Fruit fly (Drosophila melanogaster) whole organism, pupa: ENCODE measurements around the gene CG31743.

Experiments
- CG10348 ChIP-seq: fragments of 200-800 bp; sonication (Bioruptor generic); IDR thresholded peaks from 2 replicates; pipeline ENCODE4 v1.3.6; 2022; ENCODE audit warnings: missing biosample characterization, missing genetic modification characterization
- CG12605 ChIP-seq: fragments of 200-800 bp; sonication (Bioruptor generic); IDR thresholded peaks from 2 replicates; pipeline ENCODE4 v1.3.6; 2022; ENCODE audit warnings: missing biosample characterization, missing genetic modification characterization
- CG13204 ChIP-seq: fragments of 200-800 bp; sonication (Bioruptor generic); optimal IDR thresholded peaks from 2 replicates; lab custom pipeline; 2018; ENCODE audit warnings: missing biosample characterization, mild to moderate bottlenecking, missing genetic modification characterization, moderate library complexity
- CG14655 ChIP-seq: fragments of 200-800 bp; sonication (Bioruptor generic); optimal IDR thresholded peaks from 3 replicates; lab custom pipeline; 2017; ENCODE audit warnings: mild to moderate bottlenecking, missing biosample characterization, missing genetic modification reagents, missing genetic modification characterization
- CG15710 ChIP-seq: fragments of 200-800 bp; sonication (Bioruptor generic); optimal IDR thresholded peaks from 2 replicates; lab custom pipeline; 2018; ENCODE audit warnings: missing biosample characterization, mild to moderate bottlenecking, missing genetic modification characterization, moderate library complexity
- CG17806 ChIP-seq: fragments of 200-800 bp; sonication (Bioruptor generic); optimal IDR thresholded peaks from 2 replicates; lab custom pipeline; 2018; ENCODE audit warnings: missing biosample characterization, mild to moderate bottlenecking, missing genetic modification characterization, moderate library complexity
- CG32121 ChIP-seq: fragments of 200-800 bp; sonication (Bioruptor generic); IDR thresholded peaks from 2 replicates; pipeline ENCODE4 v1.3.6; 2022; ENCODE audit warnings: missing biosample characterization, missing genetic modification characterization
- CG34367 ChIP-seq: fragments of 200-800 bp; sonication (Bioruptor generic); optimal IDR thresholded peaks from 2 replicates; lab custom pipeline; 2018; ENCODE audit warnings: missing biosample characterization, mild to moderate bottlenecking, missing genetic modification characterization
- CG4496 ChIP-seq: fragments of 200-800 bp; sonication (Bioruptor generic); IDR thresholded peaks from 3 replicates; pipeline ENCODE4 v1.3.6; 2022; ENCODE audit warnings: missing biosample characterization, missing genetic modification characterization
- CG8159 ChIP-seq: fragments of 200-800 bp; sonication (Bioruptor generic); optimal IDR thresholded peaks from 3 replicates; lab custom pipeline; 2018; ENCODE audit warnings: missing biosample characterization, mild to moderate bottlenecking, missing genetic modification characterization, moderate library complexity
- CG8301 ChIP-seq: fragments of 200-800 bp; sonication (Bioruptor generic); optimal IDR thresholded peaks from 2 replicates; lab custom pipeline; 2018; ENCODE audit warnings: missing biosample characterization, mild to moderate bottlenecking, missing genetic modification characterization
- CG9948 ChIP-seq: fragments of 200-800 bp; sonication (Bioruptor generic); optimal IDR thresholded peaks from 2 replicates; lab custom pipeline; 2018; ENCODE audit warnings: missing biosample characterization, mild to moderate bottlenecking, missing genetic modification characterization, moderate library complexity
- D1 ChIP-seq: fragments of 200-800 bp; sonication (Bioruptor generic); optimal IDR thresholded peaks from 2 replicates; lab custom pipeline; 2018; ENCODE audit warnings: missing biosample characterization, mild to moderate bottlenecking, missing genetic modification characterization, moderate library complexity
- EcR ChIP-seq: fragments of 200-800 bp; sonication (Bioruptor generic); optimal IDR thresholded peaks from 3 replicates; lab custom pipeline; 2019; ENCODE audit warnings: missing biosample characterization, missing genetic modification characterization, mild to moderate bottlenecking, moderate library complexity, missing genetic modification reagents
- Ets98B ChIP-seq: fragments of 200-800 bp; sonication (Bioruptor generic); IDR thresholded peaks from 2 replicates; pipeline ENCODE4 v1.3.6; 2022; ENCODE audit warnings: missing biosample characterization, missing genetic modification characterization
- Pif1A ChIP-seq: fragments of 200-800 bp; sonication (Bioruptor generic); optimal IDR thresholded peaks from 3 replicates; lab custom pipeline; 2016; ENCODE audit warnings: missing biosample characterization, missing genetic modification characterization
- Pif1B ChIP-seq: fragments of 200-800 bp; sonication (Bioruptor generic); optimal IDR thresholded peaks from 3 replicates; lab custom pipeline; 2016; ENCODE audit warnings: missing biosample characterization, missing genetic modification characterization
- Snoo ChIP-seq: fragments of 200-800 bp; sonication (Bioruptor generic); optimal IDR thresholded peaks from 3 replicates; lab custom pipeline; 2017; ENCODE audit warnings: missing biosample characterization, mild to moderate bottlenecking, missing genetic modification characterization, inconsistent platforms
- fd96Ca ChIP-seq: fragments of 200-800 bp; sonication (Bioruptor generic); IDR thresholded peaks from 3 replicates; pipeline ENCODE4 v1.3.6; 2022; ENCODE audit warnings: missing biosample characterization, missing genetic modification characterization
- gl ChIP-seq: fragments of 200-800 bp; sonication (Bioruptor generic); optimal IDR thresholded peaks from 2 replicates; lab custom pipeline; 2018; ENCODE audit warnings: missing biosample characterization, mild to moderate bottlenecking, missing genetic modification characterization
- rn ChIP-seq: fragments of 200-800 bp; sonication (Bioruptor generic); IDR thresholded peaks from 2 replicates; pipeline ENCODE4 v1.3.6; 2022; ENCODE audit warnings: missing biosample characterization, missing genetic modification characterization

Gene CG31743

DNA sequence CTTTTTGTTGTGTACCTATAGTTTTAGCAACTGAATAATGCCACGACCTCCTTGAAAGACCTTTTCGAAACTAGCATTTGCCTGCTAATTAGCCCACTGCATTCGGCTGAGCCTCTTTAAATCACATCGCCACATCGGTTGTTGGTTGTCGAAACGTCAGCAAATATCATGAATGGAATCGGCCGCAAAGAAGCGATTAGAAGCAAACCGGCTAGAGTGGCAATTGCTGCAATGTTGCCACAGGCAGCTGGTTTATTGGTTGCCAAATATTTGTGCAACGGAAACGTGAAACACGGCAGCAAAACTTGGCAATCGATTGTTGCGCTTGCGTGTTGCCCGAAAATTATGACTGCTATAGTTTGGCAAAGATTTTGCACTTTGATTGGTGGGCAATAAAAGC lies 34.1 kb upstream of the CG31743 start:
- TF ChIP-seq CG14655 (GFP tag; lab: Kevin White, UChicago) (no peak), Ets98B (no peak), CG9948 (no peak), CG15710 (tag; lab: Kevin White, UChicago) (no peak), CG8159 (no peak), Pif1A (no peak), Pif1B (GFP tag; lab: Kevin White, UChicago) (no peak), rn (no peak), CG10348 (GFP tag; lab: Robert Waterston, UW) (no peak), gl (tag; lab: Kevin White, UChicago) (no peak)

DNA sequence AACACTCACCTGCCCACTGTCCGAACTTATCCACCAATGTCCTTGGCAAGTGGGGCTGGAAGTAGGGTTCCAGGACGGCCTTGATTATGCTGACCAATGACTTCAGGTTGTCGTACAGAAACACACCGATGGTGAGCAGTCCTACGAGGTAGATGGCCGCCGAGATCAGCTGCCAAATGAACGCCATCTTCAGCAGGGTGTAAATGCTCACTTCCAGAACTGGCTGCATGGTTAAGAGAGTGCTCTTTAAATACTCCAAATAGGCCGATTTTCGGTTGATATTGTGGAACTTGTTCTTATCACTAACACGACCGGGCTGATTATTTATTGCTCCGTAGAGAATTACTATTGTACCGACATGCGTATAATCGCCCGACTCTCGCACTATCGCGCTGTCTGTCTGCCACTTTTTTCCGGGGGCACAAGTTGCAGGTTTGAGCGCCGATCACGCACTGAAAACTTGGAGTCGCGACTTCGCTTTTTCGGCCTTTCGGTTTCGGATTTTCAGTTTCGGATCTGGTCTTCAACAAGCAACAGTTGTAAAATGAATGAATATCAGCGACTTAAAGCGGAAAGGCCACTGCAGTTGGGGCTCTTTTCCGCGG lies 32.5 kb upstream of the CG31743 start:
- TF ChIP-seq CG4496 (GFP tag; lab: Robert Waterston, UW) (no peak), EcR (GFP tag; lab: Kevin White, UChicago) (peak; percentile 61)

DNA sequence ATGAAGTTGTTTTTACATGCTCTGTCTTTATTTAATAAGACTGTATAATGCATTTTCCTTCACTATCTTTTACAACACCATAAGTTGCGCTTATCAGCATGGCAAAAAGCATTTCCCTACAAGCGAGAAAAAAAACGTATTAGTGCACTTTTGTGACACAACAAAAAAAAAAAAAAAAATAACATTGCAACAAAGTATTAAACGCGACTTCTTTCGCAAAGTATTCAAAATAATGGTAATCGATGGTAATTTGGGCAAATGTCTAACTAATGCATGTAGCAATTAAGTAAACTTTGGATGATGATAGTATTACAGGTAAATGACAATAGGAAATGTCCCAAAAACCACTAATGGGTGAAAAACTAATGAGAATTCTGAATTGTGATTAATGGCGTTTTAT lies 31.4 kb upstream of the CG31743 start:
- TF ChIP-seq CG17806 (tag; lab: Kevin White, UChicago) (no peak), Ets98B (no peak), D1 (tag; lab: Kevin White, UChicago) (no peak)

DNA sequence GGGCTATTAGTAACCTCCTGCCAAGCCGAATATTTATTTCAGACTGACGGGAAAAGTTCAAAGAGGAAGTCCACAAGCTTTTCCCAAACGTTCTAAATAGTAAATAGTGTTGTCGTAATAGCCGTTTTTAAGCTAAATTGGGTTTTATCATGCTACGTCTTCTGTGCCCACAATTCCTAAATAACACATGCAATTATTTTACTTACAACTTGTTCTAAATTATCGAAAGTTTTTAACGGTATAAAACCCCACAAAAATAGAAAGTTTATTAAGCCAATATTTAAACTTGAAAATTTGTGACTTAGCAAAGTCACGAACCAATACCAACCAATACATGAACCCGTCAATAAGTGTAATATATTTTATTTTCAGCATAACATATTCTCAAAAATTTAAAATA lies 30.6 kb upstream of the CG31743 start, which contains the start of gene CG13284:
Gene CG13284, minus strand, starts transcription at position 47 of the 400 bp plus-strand sequence.
- TF ChIP-seq CG4496 (GFP tag; lab: Robert Waterston, UW), result no peak
- no peak for TF ChIP-seq Snoo
- no peak for TF ChIP-seq rn
- TF ChIP-seq fd96Ca, result no peak
- TF ChIP-seq CG9948, result no peak
- no peak for TF ChIP-seq EcR (GFP tag; lab: Kevin White, UChicago)
- no peak for TF ChIP-seq CG15710 (tag; lab: Kevin White, UChicago)
- no peak for TF ChIP-seq gl (tag; lab: Kevin White, UChicago)
- no peak for TF ChIP-seq CG8301
- TF ChIP-seq CG13204, result no peak

DNA sequence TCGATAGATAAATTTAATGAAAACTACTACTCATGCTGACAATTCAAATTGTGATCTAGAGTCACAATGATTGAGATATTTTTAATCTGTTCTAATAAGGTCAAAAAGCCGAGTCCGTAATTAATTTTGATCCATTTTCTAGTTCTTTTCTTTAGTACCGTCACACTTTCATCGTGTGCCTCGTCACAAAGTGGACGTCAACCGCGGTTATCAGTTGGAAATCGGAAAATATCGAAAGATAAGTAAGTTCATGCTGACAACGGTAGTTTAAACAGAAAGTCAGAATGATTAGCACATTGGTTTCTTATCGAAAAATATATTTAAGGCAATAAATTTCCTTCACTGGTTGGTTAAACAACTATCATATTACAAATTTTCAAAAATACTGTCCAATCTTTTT lies 28.9 kb upstream of the CG31743 start:
- TF ChIP-seq CG32121 (GFP tag; lab: Robert Waterston, UW), result no peak
- TF ChIP-seq CG14655 (GFP tag; lab: Kevin White, UChicago), result no peak

DNA sequence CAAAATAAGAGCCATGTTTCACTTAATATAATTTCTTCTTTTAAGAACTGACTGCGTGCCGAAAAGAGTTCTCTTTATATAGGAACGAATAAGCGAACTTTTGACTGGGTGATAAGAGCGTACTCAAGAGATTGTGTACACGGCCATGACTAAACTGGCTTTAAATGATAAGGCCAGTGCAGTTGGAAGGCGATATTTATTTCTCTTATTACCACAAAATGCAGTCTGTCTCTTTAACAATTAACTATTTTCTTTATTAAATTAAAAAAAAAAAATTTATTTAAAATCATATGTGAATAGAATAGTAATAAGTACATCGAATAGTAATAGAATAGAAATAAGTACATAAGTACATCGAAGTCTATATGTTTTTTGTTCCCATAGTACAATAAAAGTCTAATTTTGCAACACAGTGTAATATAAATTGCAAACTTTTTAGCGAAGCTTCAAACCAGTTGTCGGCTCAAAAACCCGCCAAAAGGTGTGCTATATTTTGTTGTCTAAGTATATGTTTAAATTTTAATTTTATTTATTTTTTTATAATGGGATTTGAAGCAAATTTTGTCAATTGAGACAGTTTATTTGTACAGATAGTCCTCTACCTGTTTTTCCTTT lies 26.9 kb upstream of the CG31743 start, which contains the start of gene CG31810:
Gene CG31810, minus strand, starts transcription at position 51 of the 615 bp plus-strand sequence.
- TF ChIP-seq D1 (tag; lab: Kevin White, UChicago), result peak; percentile 55
- no peak for TF ChIP-seq CG8301
- TF ChIP-seq CG32121 (GFP tag; lab: Robert Waterston, UW), result 0 out of 2 replicates have a peak, but pooled peaks have one; percentile 17
- no peak for TF ChIP-seq CG10348 (GFP tag; lab: Robert Waterston, UW)

DNA sequence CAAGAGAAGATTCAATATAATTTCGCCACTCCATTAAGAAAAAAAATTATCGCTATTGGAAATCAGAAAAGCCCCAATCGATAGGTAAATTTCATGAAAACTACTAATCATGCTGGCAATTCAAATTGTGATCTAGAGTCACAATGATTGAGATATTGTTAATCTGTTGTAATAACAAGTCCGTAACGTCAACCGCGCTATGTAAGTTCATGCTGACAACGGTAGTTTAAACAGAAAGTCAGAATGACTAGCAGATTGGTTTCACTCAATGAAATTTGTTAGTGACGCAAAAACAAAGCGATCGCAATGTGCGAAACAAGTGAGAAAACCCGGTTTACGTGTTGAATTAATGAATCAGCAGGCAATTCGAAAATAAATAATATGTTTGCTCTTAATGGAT lies 22.2 kb upstream of the CG31743 start:
- TF ChIP-seq Snoo, result no peak
- no peak for TF ChIP-seq CG9948
- TF ChIP-seq CG12605, result no peak
- no peak for TF ChIP-seq Pif1A

DNA sequence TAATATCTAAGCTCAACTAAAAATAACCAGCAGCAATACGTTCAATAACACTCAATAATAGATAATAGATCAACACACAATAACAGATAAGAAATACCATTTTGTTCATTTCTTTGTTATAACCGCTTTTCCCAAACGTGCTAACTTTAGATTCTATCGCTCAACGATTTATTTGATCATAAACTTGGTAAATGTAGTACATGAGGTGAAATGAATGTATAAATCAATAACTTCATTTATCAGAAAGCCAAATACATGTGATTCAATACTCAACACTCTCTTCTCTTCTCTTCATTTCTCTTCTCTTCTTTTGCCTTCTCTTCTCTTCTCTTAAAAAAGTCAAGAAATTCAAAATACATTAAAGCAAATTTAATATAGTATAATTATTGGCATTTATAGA lies 21.7 kb upstream of the CG31743 start:
- no peak for TF ChIP-seq CG15710 (tag; lab: Kevin White, UChicago)
- TF ChIP-seq CG9948, result no peak
- no peak for TF ChIP-seq Ets98B
- no peak for TF ChIP-seq CG14655 (GFP tag; lab: Kevin White, UChicago)
- no peak for TF ChIP-seq CG17806 (tag; lab: Kevin White, UChicago)
- no peak for TF ChIP-seq D1 (tag; lab: Kevin White, UChicago)
- TF ChIP-seq fd96Ca, result no peak
- no peak for TF ChIP-seq Pif1A
- no peak for TF ChIP-seq gl (tag; lab: Kevin White, UChicago)
- no peak for TF ChIP-seq CG34367 (tag; lab: Kevin White, UChicago)
- no peak for TF ChIP-seq CG32121 (GFP tag; lab: Robert Waterston, UW)
- no peak for TF ChIP-seq CG12605
- no peak for TF ChIP-seq CG8301
- TF ChIP-seq CG8159, result no peak
